Fruit fly (Drosophila melanogaster) whole organism, embryonic: ENCODE results near the gene Nepl13.

Experiments used
- Abd-B ChIP-seq: fragments of 200-800 bp; sonication (Bioruptor generic); optimal IDR thresholded peaks from 2 replicates; lab custom pipeline; 2018; ENCODE audit warnings: missing biosample characterization, mild to moderate bottlenecking, missing genetic modification characterization, moderate library complexity
- Adf1 ChIP-seq: fragments of 200-800 bp; sonication (Bioruptor generic); IDR thresholded peaks from 2 replicates; pipeline ENCODE4 v1.3.6; 2022; ENCODE audit warnings: missing biosample characterization, missing genetic modification characterization
- Atf-2 ChIP-seq: fragments of 200-800 bp; sonication (Bioruptor generic); optimal IDR thresholded peaks from 2 replicates; lab custom pipeline; 2016; ENCODE audit warnings: missing biosample characterization, missing genetic modification characterization
- B-H1 ChIP-seq: fragments of 200-800 bp; sonication (Bioruptor generic); IDR thresholded peaks from 3 replicates; pipeline ENCODE4 v1.3.6; 2022; ENCODE audit warnings: missing biosample characterization, missing genetic modification characterization
- CG1024 ChIP-seq: fragments of 200-800 bp; sonication (Bioruptor generic); IDR thresholded peaks from 2 replicates; pipeline ENCODE4 v1.3.6; 2022; ENCODE audit warnings: missing biosample characterization, missing genetic modification characterization
- CG11695 ChIP-seq: fragments of 200-800 bp; sonication (Bioruptor generic); IDR thresholded peaks from 3 replicates; pipeline ENCODE4 v1.3.6; 2022; ENCODE audit warnings: missing biosample characterization, missing genetic modification characterization
- CG12391 ChIP-seq: fragments of 200-800 bp; sonication (Bioruptor generic); optimal IDR thresholded peaks from 3 replicates; lab custom pipeline; 2018; ENCODE audit warnings: missing biosample characterization, mild to moderate bottlenecking, missing genetic modification characterization, moderate library complexity
- CG15269 ChIP-seq: fragments of 200-800 bp; sonication (Bioruptor generic); optimal IDR thresholded peaks from 2 replicates; lab custom pipeline; 2018; ENCODE audit warnings: missing biosample characterization, mild to moderate bottlenecking, missing genetic modification characterization, moderate library complexity
- CG17359 ChIP-seq: fragments of 200-800 bp; sonication (Bioruptor generic); optimal IDR thresholded peaks from 3 replicates; lab custom pipeline; 2018; ENCODE audit warnings: missing biosample characterization, mild to moderate bottlenecking, missing genetic modification characterization, moderate library complexity
- CG17361 ChIP-seq: fragments of 200-800 bp; sonication (Bioruptor generic); IDR thresholded peaks from 3 replicates; pipeline ENCODE4 v1.3.6; 2022; ENCODE audit warnings: missing biosample characterization, missing genetic modification characterization
- CG18011 ChIP-seq: fragments of 200-800 bp; sonication (Bioruptor generic); optimal IDR thresholded peaks from 2 replicates; lab custom pipeline; 2017; ENCODE audit warnings: missing biosample characterization, missing genetic modification characterization, mild to moderate bottlenecking, moderate library complexity, missing genotype
- CG1832 ChIP-seq: fragments of 200-800 bp; sonication (Bioruptor generic); optimal IDR thresholded peaks from 2 replicates; lab custom pipeline; 2017; ENCODE audit warnings: missing biosample characterization, mild to moderate bottlenecking, missing genetic modification characterization, inconsistent platforms
- CG2120 ChIP-seq: fragments of 200-800 bp; sonication (Bioruptor generic); optimal IDR thresholded peaks from 3 replicates; lab custom pipeline; 2016; ENCODE audit warnings: missing biosample characterization, missing genetic modification characterization
- CG2129 ChIP-seq: fragments of 200-800 bp; sonication (Bioruptor generic); IDR thresholded peaks from 2 replicates; pipeline ENCODE4 v1.3.6; 2022; ENCODE audit warnings: missing biosample characterization, missing genetic modification characterization; ENCODE audit not compliant: partially characterized antibody
- CG2199 ChIP-seq: fragments of 200-800 bp; sonication (Bioruptor generic); IDR thresholded peaks from 3 replicates; pipeline ENCODE4 v1.3.6; 2022; ENCODE audit warnings: missing biosample characterization, missing genetic modification characterization
- CG2712 ChIP-seq: fragments of 200-800 bp; optimal IDR thresholded peaks from 3 replicates; lab custom pipeline; 2019; ENCODE audit warnings: missing biosample characterization, mild to moderate bottlenecking, missing genetic modification characterization, moderate library complexity
- CG2889 ChIP-seq: fragments of 200-800 bp; sonication (Bioruptor generic); IDR thresholded peaks from 3 replicates; pipeline ENCODE4 v1.3.6; 2022; ENCODE audit warnings: missing biosample characterization, missing genetic modification characterization
- CG32772 ChIP-seq: fragments of 200-800 bp; sonication (Bioruptor generic); IDR thresholded peaks from 2 replicates; pipeline ENCODE4 v1.3.6; 2022; ENCODE audit warnings: missing biosample characterization, missing genetic modification characterization
- CG34422 ChIP-seq: fragments of 200-800 bp; sonication (Bioruptor generic); IDR thresholded peaks from 3 replicates; pipeline ENCODE4 v1.3.6; 2022; ENCODE audit warnings: missing biosample characterization, missing genetic modification characterization
- CG3838 ChIP-seq: fragments of 200-800 bp; sonication (Bioruptor generic); optimal IDR thresholded peaks from 3 replicates; lab custom pipeline; 2016; ENCODE audit warnings: missing biosample characterization, missing genetic modification characterization
- CG3847 ChIP-seq: fragments of 200-800 bp; sonication (Bioruptor generic); IDR thresholded peaks from 2 replicates; pipeline ENCODE4 v1.3.6; 2022; ENCODE audit warnings: missing biosample characterization, missing genetic modification characterization
- CG7357 ChIP-seq: fragments of 200-800 bp; sonication (Bioruptor generic); IDR thresholded peaks from 3 replicates; pipeline ENCODE4 v1.3.6; 2022; ENCODE audit warnings: missing biosample characterization, missing genetic modification characterization
- CG7745 ChIP-seq: fragments of 200-800 bp; sonication (Bioruptor generic); optimal IDR thresholded peaks from 2 replicates; lab custom pipeline; 2018; ENCODE audit warnings: missing biosample characterization, mild to moderate bottlenecking, missing genetic modification characterization, moderate library complexity
- CG9817 ChIP-seq: fragments of 200-800 bp; sonication (Bioruptor generic); optimal IDR thresholded peaks from 2 replicates; lab custom pipeline; 2018; ENCODE audit warnings: missing biosample characterization, mild to moderate bottlenecking, missing genetic modification characterization, moderate library complexity
- CrebB ChIP-seq: fragments of 200-800 bp; sonication (Bioruptor generic); optimal IDR thresholded peaks from 3 replicates; lab custom pipeline; 2018; ENCODE audit warnings: missing biosample characterization, mild to moderate bottlenecking, missing genetic modification characterization
- Dip3 ChIP-seq: fragments of 200-800 bp; sonication (Bioruptor generic); optimal IDR thresholded peaks from 3 replicates; lab custom pipeline; 2016; ENCODE audit warnings: missing biosample characterization, missing genetic modification characterization
- ERR ChIP-seq: fragments of 200-800 bp; sonication (Bioruptor generic); optimal IDR thresholded peaks from 2 replicates; lab custom pipeline; 2016; ENCODE audit warnings: missing biosample characterization, missing genetic modification characterization
- Ets97D ChIP-seq: fragments of 200-800 bp; sonication (Bioruptor generic); optimal IDR thresholded peaks from 3 replicates; lab custom pipeline; 2016; ENCODE audit warnings: missing biosample characterization, missing genetic modification characterization
- Gug ChIP-seq: fragments of 200-800 bp; sonication (Bioruptor generic); IDR thresholded peaks from 4 replicates; pipeline ENCODE4 v1.3.6; 2022; ENCODE audit warnings: missing biosample characterization, missing genetic modification characterization
- HLH3B ChIP-seq: fragments of 200-800 bp; sonication (Bioruptor generic); IDR thresholded peaks from 2 replicates; pipeline ENCODE4 v1.3.6; 2022; ENCODE audit warnings: missing biosample characterization, missing genetic modification characterization
- HLHmδ ChIP-seq: fragments of 200-800 bp; sonication (Bioruptor generic); optimal IDR thresholded peaks from 2 replicates; lab custom pipeline; 2018; ENCODE audit warnings: missing biosample characterization, mild to moderate bottlenecking, missing genetic modification characterization, moderate library complexity
- Hand ChIP-seq: fragments of 200-800 bp; sonication (Bioruptor generic); optimal IDR thresholded peaks from 2 replicates; lab custom pipeline; 2017; ENCODE audit warnings: mild to moderate bottlenecking, missing biosample characterization, missing genetic modification reagents, missing genetic modification characterization
- NC2β ChIP-seq: fragments of 200-800 bp; sonication (Bioruptor generic); optimal IDR thresholded peaks from 2 replicates; lab custom pipeline; 2016; ENCODE audit warnings: missing biosample characterization, missing genetic modification characterization
- Nf-YB ChIP-seq: fragments of 200-800 bp; sonication (Bioruptor generic); optimal IDR thresholded peaks from 3 replicates; lab custom pipeline; 2019; ENCODE audit warnings: missing biosample characterization, mild to moderate bottlenecking, missing genetic modification characterization, moderate library complexity
- Six4 ChIP-seq: fragments of 200-800 bp; sonication (Bioruptor generic); optimal IDR thresholded peaks from 2 replicates; lab custom pipeline; 2016; ENCODE audit warnings: missing biosample characterization, missing genetic modification characterization
- crol ChIP-seq: fragments of 200-800 bp; sonication (Bioruptor generic); IDR thresholded peaks from 2 replicates; pipeline ENCODE4 v1.3.6; 2022; ENCODE audit warnings: missing biosample characterization, missing genetic modification characterization
- ham ChIP-seq: fragments of 200-800 bp; sonication (Bioruptor generic); IDR thresholded peaks from 2 replicates; pipeline ENCODE4 v1.3.6; 2022; ENCODE audit warnings: missing biosample characterization, missing genetic modification characterization
- hb ChIP-seq: fragments of 200-800 bp; sonication (Bioruptor generic); IDR thresholded peaks from 3 replicates; pipeline ENCODE4 v1.3.6; 2022; ENCODE audit warnings: missing biosample characterization, missing genetic modification characterization; ENCODE audit not compliant: partially characterized antibody
- hkb ChIP-seq, 2 experiments: fragments of 200-800 bp in 1 of 2; fragments of >200 bp in 1 of 2; sonication (Bioruptor generic) in 1 of 2; IDR thresholded peaks in 1 of 2; optimal IDR thresholded peaks in 1 of 2; 2 replicates each; pipeline versions ENCODE4 v1.3.6 to Lab custom; 2017 to 2022; ENCODE audit warnings: missing biosample characterization in 1 of 2, missing genetic modification characterization in 1 of 2
- insv ChIP-seq, 2 experiments: fragments of 200-800 bp; sonication (Bioruptor generic); optimal IDR thresholded peaks; 3 replicates each; lab custom pipeline; 2016 to 2018; ENCODE audit warnings: missing biosample characterization in 2 of 2, missing genetic modification characterization in 2 of 2
- kni ChIP-seq: fragments of 200-800 bp; sonication (Bioruptor generic); optimal IDR thresholded peaks from 3 replicates; lab custom pipeline; 2017; ENCODE audit warnings: mild to moderate bottlenecking, missing biosample characterization, missing genetic modification reagents, missing genetic modification characterization
- maf-S ChIP-seq: fragments of 200-800 bp; sonication (Bioruptor generic); optimal IDR thresholded peaks from 2 replicates; lab custom pipeline; 2016; ENCODE audit warnings: missing biosample characterization, missing genetic modification characterization
- mirr ChIP-seq: fragments of 200-800 bp; sonication (Bioruptor generic); optimal IDR thresholded peaks from 3 replicates; lab custom pipeline; 2018; ENCODE audit warnings: missing biosample characterization, mild to moderate bottlenecking, missing genetic modification characterization
- mld ChIP-seq: fragments of 200-800 bp; sonication (Bioruptor generic); IDR thresholded peaks from 3 replicates; pipeline ENCODE4 v1.3.6; 2022; ENCODE audit warnings: missing biosample characterization, missing genetic modification characterization; ENCODE audit not compliant: partially characterized antibody
- p53 ChIP-seq: fragments of 200-800 bp; sonication (Bioruptor generic); optimal IDR thresholded peaks from 2 replicates; lab custom pipeline; 2016; ENCODE audit warnings: missing biosample characterization, missing genetic modification characterization
- ranshi ChIP-seq: fragments of 200-800 bp; sonication (Bioruptor generic); IDR thresholded peaks from 2 replicates; pipeline ENCODE4 v1.3.6; 2022; ENCODE audit warnings: missing biosample characterization, missing genetic modification characterization
- sd ChIP-seq: fragments of 200-800 bp; sonication (Bioruptor generic); optimal IDR thresholded peaks from 3 replicates; lab custom pipeline; 2018; ENCODE audit warnings: missing biosample characterization, mild to moderate bottlenecking, missing genetic modification characterization, moderate library complexity
- sr ChIP-seq: fragments of 200-800 bp; sonication (Bioruptor generic); IDR thresholded peaks from 3 replicates; pipeline ENCODE4 v1.3.6; 2022; ENCODE audit warnings: missing biosample characterization, missing genetic modification characterization
- sug ChIP-seq: fragments of 200-800 bp; optimal IDR thresholded peaks from 2 replicates; lab custom pipeline; 2019; ENCODE audit warnings: missing biosample characterization, mild to moderate bottlenecking, missing genetic modification characterization, moderate library complexity
- tna ChIP-seq: fragments of 200-800 bp; sonication (Bioruptor generic); IDR thresholded peaks from 2 replicates; pipeline ENCODE4 v1.3.6; 2022; ENCODE audit warnings: missing biosample characterization, missing genetic modification characterization; ENCODE audit not compliant: partially characterized antibody
- zf30C ChIP-seq: fragments of 200-800 bp; sonication (Bioruptor generic); optimal IDR thresholded peaks from 3 replicates; lab custom pipeline; 2018; ENCODE audit warnings: missing biosample characterization, mild to moderate bottlenecking, missing genetic modification characterization

Gene Nepl13

DNA sequence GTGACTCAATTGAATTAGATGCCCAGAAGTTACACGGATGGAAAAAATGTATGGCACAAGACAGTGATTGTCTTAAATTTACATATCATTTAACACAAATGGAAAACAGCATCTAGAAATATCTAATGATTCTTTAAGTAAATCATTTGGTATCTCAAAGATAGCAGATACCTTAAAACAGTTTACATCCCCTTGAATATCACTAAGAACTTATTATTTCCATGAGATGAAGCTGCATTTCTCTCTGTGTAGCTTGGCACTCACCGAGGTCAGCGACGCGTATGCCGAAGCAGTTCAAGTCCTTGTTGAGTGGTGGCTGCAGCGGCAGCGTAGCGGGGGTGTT, 41.3 kb downstream of the Nepl13 start (continued):
- no peak for TF ChIP-seq Ets97D (GFP tag; lab: Kevin White, UChicago)
- no peak for TF ChIP-seq ERR (GFP tag; lab: Kevin White, UChicago)
- TF ChIP-seq insv (GFP tag; optimal IDR thresholded peaks at IDR 0.05; lab: Kevin White, UChicago) = no peak
- TF ChIP-seq CG2129 (GFP tag; lab: Robert Waterston, UW) = no peak
- no peak for TF ChIP-seq CG15269 (tag; lab: Kevin White, UChicago)
- no peak for TF ChIP-seq NC2β
- no peak for TF ChIP-seq Six4
- TF ChIP-seq CG11695 (GFP tag; lab: Robert Waterston, UW) = no peak
- peak; percentile 23 for TF ChIP-seq CG9817 (tag; lab: Kevin White, UChicago)
- TF ChIP-seq CG34422 = no peak
- no peak for TF ChIP-seq CG7357 (GFP tag; lab: Robert Waterston, UW)
- no peak for TF ChIP-seq mirr (GFP tag; lab: Kevin White, UChicago)
- no peak for TF ChIP-seq crol (GFP tag; lab: Robert Waterston, UW)
- no peak for TF ChIP-seq CG2120 (GFP tag; lab: Kevin White, UChicago)
- TF ChIP-seq CG7745 (tag; lab: Kevin White, UChicago) = no peak
- TF ChIP-seq Gug = no peak
- no peak for TF ChIP-seq Dip3
- TF ChIP-seq Nf-YB = no peak
- TF ChIP-seq CG3847 (GFP tag; lab: Robert Waterston, UW) = 0 out of 2 replicates have a peak, but pooled peaks have one; percentile 18
- TF ChIP-seq Atf-2 (GFP tag; lab: Kevin White, UChicago) = no peak
- no peak for TF ChIP-seq hb (GFP tag; lab: Robert Waterston, UW)
- TF ChIP-seq zf30C (GFP tag; lab: Kevin White, UChicago) = peak; percentile 72
- TF ChIP-seq CG17361 (GFP tag; lab: Robert Waterston, UW) = peak; percentile 43; the same call in 1 of the 3 replicates
- 0 out of 3 replicates have a peak, but pooled peaks have one; percentile 25 for TF ChIP-seq B-H1
- peak; percentile 14 for TF ChIP-seq CG12391 (tag; lab: Kevin White, UChicago)
- TF ChIP-seq CG3838 (GFP tag; lab: Kevin White, UChicago) = no peak
- TF ChIP-seq CG1024 (GFP tag; lab: Robert Waterston, UW) = no peak
- TF ChIP-seq Abd-B (GFP tag; lab: Kevin White, UChicago) = no peak
- no peak for TF ChIP-seq CG2889 (GFP tag; lab: Robert Waterston, UW)
- TF ChIP-seq CG2199 (GFP tag; lab: Robert Waterston, UW) = no peak
- no peak for TF ChIP-seq kni (GFP tag; lab: Kevin White, UChicago)
- TF ChIP-seq ham = no peak
- TF ChIP-seq CG32772 (GFP tag; lab: Robert Waterston, UW) = no peak
- TF ChIP-seq hkb (optimal IDR thresholded peaks at IDR 0.05; lab: Kevin White, UChicago) = no peak
- 0 out of 2 replicates have a peak, but pooled peaks have one; percentile 15 for TF ChIP-seq hkb (GFP tag; IDR thresholded peaks at IDR 0.05; lab: Robert Waterston, UW)
- no peak for TF ChIP-seq p53
- TF ChIP-seq sr = no peak
- TF ChIP-seq Hand (GFP tag; lab: Kevin White, UChicago) = no peak
- TF ChIP-seq CG17359 (tag; lab: Kevin White, UChicago) = peak; percentile 62
- peak; percentile 62 for TF ChIP-seq CG2712 (tag; lab: Kevin White, UChicago)
- TF ChIP-seq HLH3B (GFP tag; lab: Robert Waterston, UW) = no peak; the same call in 1 of the 2 replicates
- no peak for TF ChIP-seq CG1832 (GFP tag; lab: Kevin White, UChicago)
- no peak for TF ChIP-seq CG18011 (GFP tag; lab: Kevin White, UChicago)
- TF ChIP-seq sug (tag; lab: Kevin White, UChicago) = no peak
- TF ChIP-seq CrebB = no peak
- TF ChIP-seq HLHmδ (GFP tag; lab: Kevin White, UChicago) = no peak
- no peak for TF ChIP-seq maf-S (GFP tag; lab: Kevin White, UChicago)
- no peak for TF ChIP-seq mld (GFP tag; lab: Robert Waterston, UW)
- no peak for TF ChIP-seq Adf1 (GFP tag; lab: Robert Waterston, UW)
- TF ChIP-seq sd (tag; lab: Kevin White, UChicago) = no peak
- no peak for TF ChIP-seq tna (GFP tag; lab: Robert Waterston, UW)
- TF ChIP-seq ranshi = no peak
